Worm (Caenorhabditis elegans) whole organism, L4 larva: ENCODE data around the gene vps-35.

Experiments
- cey-2 ChIP-seq: sonication (generic microtip); optimal IDR thresholded peaks from 3 replicates; lab custom pipeline; 2017; ENCODE audit warnings: missing genetic modification characterization, mild to moderate bottlenecking, missing compliant biosample characterization, antibody characterized with exemption, borderline replicate concordance; ENCODE audit not compliant: insufficient read depth
- egl-27 ChIP-seq: sonication (generic microtip); optimal IDR thresholded peaks from 3 replicates; lab custom pipeline; 2017; ENCODE audit warnings: missing biosample characterization, missing genetic modification reagents, missing genetic modification characterization
- zag-1 ChIP-seq: fragments of 150-350 bp; optimal IDR thresholded peaks from 2 replicates; lab custom pipeline; 2014; ENCODE audit warnings: missing biosample characterization, missing genetic modification characterization

- no peak for TF ChIP-seq zag-1 (tag; lab: Kevin White, UChicago)
- TF ChIP-seq egl-27 (tag; lab: Kevin White, UChicago): no peak
- TF ChIP-seq cey-2 (tag; lab: Kevin White, UChicago): no peak
Measured at ce11 chrII:5904252-5904651, 3.4 kb upstream of the vps-35 start, which contains the start of gene tsp-18.
